Worm (Caenorhabditis elegans): ENCODE results near the gene AH9.6.

AH9.6 gene

DNA sequence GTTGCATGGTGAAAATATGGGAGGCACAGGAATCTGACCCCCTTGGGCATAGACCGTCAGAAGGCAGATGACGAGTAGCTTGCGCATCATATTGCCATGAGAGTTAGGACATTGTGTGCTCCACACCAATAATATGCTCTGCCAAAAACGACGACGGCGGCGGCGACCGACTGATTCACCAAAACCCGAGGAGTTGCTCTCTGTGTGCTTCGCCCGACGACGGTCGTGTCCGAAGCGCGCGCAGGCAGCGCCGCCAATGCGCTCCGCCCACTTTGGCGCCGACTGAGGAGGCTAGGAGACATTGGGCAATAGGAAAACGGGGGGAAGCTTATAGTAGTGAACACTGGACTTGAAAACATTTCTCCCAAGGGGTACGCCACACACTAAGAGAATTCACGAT lies at the start of gene AH9.6:
TSS of gene AH9.6 (minus strand) at position 183 of the 400 bp plus-strand sequence.
- TF ChIP-seq W03F9.2 (tag; optimal IDR thresholded peaks at IDR 0.05) (no peak), dao-5 (tag; optimal IDR thresholded peaks at IDR 0.05) (no peak), him-1 (tag; optimal IDR thresholded peaks at IDR 0.05) (no peak)

ce11 chrX:2317480-2317879 lies 49.5 kb upstream of the AH9.6 start:
- TF ChIP-seq dao-5 (tag; optimal IDR thresholded peaks at IDR 0.05) (no peak), him-1 (tag; optimal IDR thresholded peaks at IDR 0.05) (no peak), W03F9.2 (tag; optimal IDR thresholded peaks at IDR 0.05) (no peak)

DNA sequence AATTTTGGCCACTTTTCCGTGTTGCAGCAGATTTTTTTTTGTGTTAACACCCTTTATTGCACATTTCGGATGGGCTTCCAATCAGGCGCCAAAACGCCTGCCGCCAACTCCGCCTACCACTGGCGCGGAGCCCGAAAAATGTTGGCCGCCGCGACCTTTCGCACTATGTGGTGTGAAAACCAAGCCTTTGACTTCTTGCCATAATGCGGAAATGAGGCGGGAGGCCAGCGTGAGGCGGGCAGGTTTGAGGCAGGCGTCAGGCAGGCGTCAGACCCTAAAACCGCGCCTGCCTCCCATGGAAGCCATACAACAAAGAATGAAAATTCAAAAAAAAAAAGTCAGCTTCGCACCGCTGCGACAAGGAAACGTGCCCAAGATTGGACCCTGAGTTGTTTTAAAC lies 48.9 kb upstream of the AH9.6 start:
- TF ChIP-seq dao-5 (tag; optimal IDR thresholded peaks at IDR 0.05) (no peak), W03F9.2 (tag; optimal IDR thresholded peaks at IDR 0.05) (no peak)

DNA sequence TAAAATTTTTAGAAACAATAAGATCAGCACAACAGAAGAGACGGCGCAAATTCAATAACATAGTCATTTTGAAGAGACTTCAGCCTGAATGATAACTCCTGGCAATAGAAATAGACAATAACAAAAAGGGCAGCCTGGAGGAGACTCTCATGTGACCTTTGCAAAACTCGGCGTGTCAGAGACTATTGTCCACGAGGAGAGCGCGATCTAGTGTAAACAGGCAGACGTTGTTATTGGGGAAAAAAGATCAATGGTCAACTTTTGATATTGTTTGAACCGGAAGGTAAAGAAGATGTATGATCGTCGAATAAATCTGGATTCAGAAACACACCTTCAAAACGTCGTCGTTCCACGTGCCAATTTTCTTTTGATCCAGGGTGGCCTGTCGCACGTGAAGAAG lies 48.3 kb upstream of the AH9.6 start:
- no peak for TF ChIP-seq W03F9.2 (tag; optimal IDR thresholded peaks at IDR 0.05)
- TF ChIP-seq him-1 (tag; optimal IDR thresholded peaks at IDR 0.05), result no peak
- no peak for TF ChIP-seq dao-5 (tag; optimal IDR thresholded peaks at IDR 0.05)

ce11 chrX:2304496-2304895 lies 36.6 kb upstream of the AH9.6 start:
- TF ChIP-seq W03F9.2 (tag; optimal IDR thresholded peaks at IDR 0.05) (no peak), dao-5 (tag; optimal IDR thresholded peaks at IDR 0.05) (no peak), him-1 (tag; optimal IDR thresholded peaks at IDR 0.05) (no peak)

DNA sequence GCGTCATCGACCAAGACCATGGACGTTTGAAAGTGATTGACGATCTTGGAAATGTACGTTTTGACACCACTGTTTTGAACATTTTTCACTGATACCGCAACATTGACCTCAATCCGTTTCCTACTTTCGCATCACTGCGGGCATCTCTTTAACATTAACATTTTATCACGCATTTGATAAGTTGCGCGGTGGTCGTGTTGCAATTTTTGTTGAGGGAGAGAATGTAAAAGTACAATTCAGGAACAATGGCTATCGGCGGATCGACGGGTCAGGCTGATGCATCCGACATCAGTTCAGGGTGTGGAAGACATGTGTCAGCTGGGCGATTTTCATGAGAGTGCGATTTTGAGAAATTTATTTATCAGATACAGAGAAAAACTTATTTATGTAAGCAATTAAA lies 35.3 kb upstream of the AH9.6 start:
- TF ChIP-seq dao-5 (tag; optimal IDR thresholded peaks at IDR 0.05) (no peak), W03F9.2 (tag; optimal IDR thresholded peaks at IDR 0.05) (no peak), him-1 (tag; optimal IDR thresholded peaks at IDR 0.05) (no peak)

ce11 chrX:2302782-2303181 lies 34.8 kb upstream of the AH9.6 start, which contains the start of gene hum-6:
hum-6 (plus strand) TSS chrX:2303082.
- TF ChIP-seq him-1 (tag; optimal IDR thresholded peaks at IDR 0.05), result no peak
- TF ChIP-seq dao-5 (tag; optimal IDR thresholded peaks at IDR 0.05), result no peak
- no peak for TF ChIP-seq W03F9.2 (tag; optimal IDR thresholded peaks at IDR 0.05)

- TF ChIP-seq him-1 (tag; optimal IDR thresholded peaks at IDR 0.05) (no peak), dao-5 (tag; optimal IDR thresholded peaks at IDR 0.05) (no peak), W03F9.2 (tag; optimal IDR thresholded peaks at IDR 0.05) (no peak)
These were observed 33.9 kb upstream of the AH9.6 start for ce11 chrX:2301821-2302220.

ce11 chrX:2294198-2294800 lies 26.4 kb upstream of the AH9.6 start, which contains the start of gene T10H10.2:
T10H10.2 (plus strand) TSS chrX:2294750.
- TF ChIP-seq dao-5 (tag; optimal IDR thresholded peaks at IDR 0.05) (no peak), W03F9.2 (tag; optimal IDR thresholded peaks at IDR 0.05) (no peak), him-1 (tag; optimal IDR thresholded peaks at IDR 0.05) (no peak)

DNA sequence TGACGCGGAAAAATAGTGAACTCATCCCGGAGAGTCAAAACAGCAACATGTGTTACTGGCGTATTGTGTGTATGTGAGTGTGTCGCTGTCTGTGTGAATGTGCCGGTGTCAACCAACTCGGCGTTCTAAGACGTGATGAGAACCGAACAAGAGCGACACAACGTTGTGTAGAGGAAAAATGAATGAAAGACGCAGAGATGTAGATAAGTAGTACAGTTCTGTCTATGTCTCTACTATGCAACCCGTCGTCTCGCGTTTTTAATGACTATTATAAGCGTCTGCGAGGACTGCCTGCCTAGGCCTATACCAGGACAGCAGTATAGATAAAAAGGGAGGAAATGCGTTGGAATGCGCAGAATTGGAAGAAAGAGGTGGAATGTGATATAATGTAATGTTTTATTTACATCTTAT lies 20.0 kb upstream of the AH9.6 start:
- TF ChIP-seq dao-5 (tag; optimal IDR thresholded peaks at IDR 0.05), result no peak
- TF ChIP-seq W03F9.2 (tag; optimal IDR thresholded peaks at IDR 0.05), result no peak
- no peak for TF ChIP-seq him-1 (tag; optimal IDR thresholded peaks at IDR 0.05)

DNA sequence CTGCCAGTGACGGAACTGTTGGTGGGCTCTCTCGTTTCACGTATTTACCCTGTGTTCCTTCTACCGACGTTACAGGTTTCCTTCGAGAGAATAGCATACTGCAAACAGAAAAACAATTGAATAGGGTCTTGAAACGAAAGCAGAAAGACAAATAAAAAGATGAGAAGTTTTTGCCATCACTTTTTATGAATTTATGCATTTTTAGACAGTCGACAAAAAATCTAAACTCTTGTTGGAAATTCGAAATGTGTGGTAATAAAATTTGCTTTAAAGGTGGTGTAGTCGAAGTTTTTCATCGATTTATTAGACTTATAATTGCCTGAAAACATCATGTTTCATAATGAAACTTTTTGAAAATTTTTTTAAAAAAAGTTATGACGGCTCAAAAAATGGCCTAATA lies 19.2 kb upstream of the AH9.6 start, which contains the start of gene sav-1:
TSS of gene sav-1 (minus strand) at position 101 of the 400 bp plus-strand sequence.
- TF ChIP-seq W03F9.2 (tag; optimal IDR thresholded peaks at IDR 0.05) (no peak), him-1 (tag; optimal IDR thresholded peaks at IDR 0.05) (no peak), dao-5 (tag; optimal IDR thresholded peaks at IDR 0.05) (no peak)

DNA sequence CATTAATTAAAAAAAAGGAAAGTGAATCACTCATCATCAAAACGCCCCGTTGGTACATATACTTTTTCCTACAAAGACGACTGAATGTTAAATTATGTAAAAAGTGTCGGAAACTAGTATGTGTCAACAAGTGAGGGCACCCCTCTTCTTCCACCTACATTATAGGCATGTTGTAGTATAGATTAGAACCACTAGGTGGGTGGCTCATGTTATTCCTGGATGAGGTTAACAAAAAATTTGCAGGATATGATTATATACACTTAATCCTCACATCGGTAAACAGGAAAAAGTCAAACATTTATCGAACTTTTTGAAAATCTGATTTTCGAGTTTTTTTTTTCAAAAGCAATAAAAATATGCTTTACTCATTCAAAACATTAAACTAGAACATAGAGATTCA lies 8.1 kb upstream of the AH9.6 start:
- TF ChIP-seq dao-5 (tag; optimal IDR thresholded peaks at IDR 0.05) (no peak), him-1 (tag; optimal IDR thresholded peaks at IDR 0.05) (no peak), W03F9.2 (tag; optimal IDR thresholded peaks at IDR 0.05) (no peak)

DNA sequence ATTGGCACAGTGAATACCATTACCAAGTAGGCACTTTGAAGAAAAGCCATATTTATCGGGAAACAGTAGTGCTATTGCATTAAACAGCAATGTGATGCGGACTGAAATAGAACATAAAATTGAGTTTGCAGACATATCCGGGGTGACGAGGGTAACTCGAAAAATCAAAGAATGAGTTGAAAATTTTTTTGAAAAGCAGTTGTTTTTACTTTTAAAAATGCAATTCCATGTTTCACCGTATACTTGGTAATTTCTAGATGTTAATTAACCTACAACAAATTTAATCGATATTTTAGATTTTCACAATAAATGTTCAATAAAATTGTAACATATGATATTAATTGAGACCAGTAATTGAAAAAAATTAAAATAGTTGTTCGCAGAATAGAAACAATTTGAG lies 6.3 kb upstream of the AH9.6 start, which contains the start of gene AH9.4:
TSS of gene AH9.4 (minus strand) at position 101 of the 400 bp plus-strand sequence.
- TF ChIP-seq dao-5 (tag; optimal IDR thresholded peaks at IDR 0.05), result no peak
- no peak for TF ChIP-seq W03F9.2 (tag; optimal IDR thresholded peaks at IDR 0.05)
- TF ChIP-seq him-1 (tag; optimal IDR thresholded peaks at IDR 0.05), result no peak

ce11 chrX:2271429-2271828 lies 3.5 kb upstream of the AH9.6 start:
- TF ChIP-seq W03F9.2 (tag; optimal IDR thresholded peaks at IDR 0.05) (no peak), dao-5 (tag; optimal IDR thresholded peaks at IDR 0.05) (no peak), him-1 (tag; optimal IDR thresholded peaks at IDR 0.05) (no peak)

DNA sequence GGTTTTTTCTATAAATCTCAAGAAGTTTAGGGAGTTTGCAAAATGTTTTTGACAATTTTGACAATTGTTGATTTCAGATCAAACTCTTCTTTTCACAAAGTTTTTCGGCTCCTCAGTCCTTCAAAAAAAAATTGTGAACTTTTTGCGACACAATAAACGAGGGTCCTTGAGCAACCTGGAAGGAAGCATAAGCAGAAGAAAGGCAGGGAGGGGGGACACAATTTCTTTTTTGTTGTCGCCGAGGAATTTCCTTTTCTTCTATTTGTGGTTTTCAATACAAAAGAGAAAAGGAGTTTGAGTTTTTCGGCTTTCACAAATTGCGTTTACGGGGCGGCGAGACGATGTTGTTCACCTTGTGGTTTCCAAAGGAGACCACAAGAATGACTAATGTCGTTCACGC lies 1.2 kb downstream of the AH9.6 start:
- no peak for TF ChIP-seq W03F9.2 (tag; optimal IDR thresholded peaks at IDR 0.05)
- no peak for TF ChIP-seq him-1 (tag; optimal IDR thresholded peaks at IDR 0.05)
- TF ChIP-seq dao-5 (tag; optimal IDR thresholded peaks at IDR 0.05), result no peak
